Worm (Caenorhabditis elegans): ENCODE data around the gene trd-1.

trd-1 gene

DNA sequence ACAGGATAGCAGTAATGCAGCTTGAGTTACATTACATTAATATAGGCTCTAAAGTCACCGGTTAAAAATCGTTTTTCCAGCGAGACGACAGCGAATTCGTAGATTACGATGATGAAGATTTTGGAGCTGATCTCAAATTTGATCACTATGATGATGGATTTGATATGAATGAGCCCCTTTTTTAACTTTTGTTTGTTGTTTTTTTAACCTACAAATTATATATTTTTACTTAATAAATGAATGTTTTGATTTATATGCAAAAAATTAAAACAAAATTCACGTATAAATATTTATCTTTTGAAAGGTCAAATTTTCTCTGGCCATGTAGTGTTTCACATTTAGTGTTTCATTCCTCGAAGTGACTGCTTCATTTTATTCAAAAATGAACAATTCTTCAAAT lies 42.6 kb upstream of the trd-1 start, which contains the start of gene F08F8.6:
Gene F08F8.6 (plus strand): TSS at position 301 of the 400 bp plus-strand sequence.
- TF ChIP-seq nhr-76 (tag; optimal IDR thresholded peaks at IDR 0.05) (no peak), zip-11 (GFP tag; IDR thresholded peaks at IDR 0.05) (no peak), arid-1 (GFP tag; conservative IDR thresholded peaks at IDR 0.05) (no peak), nhr-6 (tag; optimal IDR thresholded peaks at IDR 0.05) (no peak), F44E2.7 (GFP tag; IDR thresholded peaks at IDR 0.05) (no peak), Y105C5A.15 (GFP tag; IDR thresholded peaks at IDR 0.05) (no peak), hlh-30 (tag; optimal IDR thresholded peaks at IDR 0.05; ENCODE audit: insufficient read depth) (no peak), lin-1 (GFP tag; IDR thresholded peaks at IDR 0.05) (no peak), T26A8.4 (GFP tag; IDR thresholded peaks at IDR 0.05) (no peak), nhr-11 (tag; optimal IDR thresholded peaks at IDR 0.05) (no peak), saeg-2 (GFP tag; IDR thresholded peaks at IDR 0.05) (no peak), F26F4.8 (GFP tag; conservative IDR thresholded peaks at IDR 0.05) (no peak)

DNA sequence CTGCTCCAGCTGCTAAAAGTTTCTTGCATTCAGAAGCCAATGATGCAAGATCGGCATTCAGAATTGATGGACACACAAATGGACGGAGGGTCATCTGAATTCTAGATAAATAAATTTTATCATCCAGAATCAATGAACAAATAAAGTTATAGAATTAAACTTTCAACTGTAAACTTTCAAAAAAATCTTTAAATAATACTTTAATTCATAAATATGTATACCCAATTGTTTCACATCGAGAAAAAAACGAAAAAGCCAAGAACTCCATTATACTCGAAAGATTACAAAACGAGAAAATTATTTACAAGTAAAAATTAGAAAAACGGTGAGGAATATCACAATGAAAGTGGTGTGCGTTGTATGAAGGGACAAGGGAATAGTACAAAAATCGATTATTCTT lies 39.0 kb upstream of the trd-1 start, which contains the start of gene F08F8.7:
Gene F08F8.7 (minus strand): TSS at position 101 of the 400 bp plus-strand sequence.
- no peak for TF ChIP-seq lin-38 (GFP tag; IDR thresholded peaks at IDR 0.05)
- no peak for TF ChIP-seq lir-3 (tag; optimal IDR thresholded peaks at IDR 0.05)
- TF ChIP-seq sdz-12 (GFP tag; optimal IDR thresholded peaks at IDR 0.05): no peak
- TF ChIP-seq daf-16 (GFP tag; optimal IDR thresholded peaks at IDR 0.05): no peak
- TF ChIP-seq daf-16 (tag; optimal IDR thresholded peaks at IDR 0.05): peak; percentile 7
- no peak for TF ChIP-seq rbr-2 (tag; optimal IDR thresholded peaks at IDR 0.05)
- TF ChIP-seq dmd-6 (GFP tag; IDR thresholded peaks at IDR 0.05): no peak
- no peak for TF ChIP-seq gei-8 (GFP tag; optimal IDR thresholded peaks at IDR 0.05)

DNA sequence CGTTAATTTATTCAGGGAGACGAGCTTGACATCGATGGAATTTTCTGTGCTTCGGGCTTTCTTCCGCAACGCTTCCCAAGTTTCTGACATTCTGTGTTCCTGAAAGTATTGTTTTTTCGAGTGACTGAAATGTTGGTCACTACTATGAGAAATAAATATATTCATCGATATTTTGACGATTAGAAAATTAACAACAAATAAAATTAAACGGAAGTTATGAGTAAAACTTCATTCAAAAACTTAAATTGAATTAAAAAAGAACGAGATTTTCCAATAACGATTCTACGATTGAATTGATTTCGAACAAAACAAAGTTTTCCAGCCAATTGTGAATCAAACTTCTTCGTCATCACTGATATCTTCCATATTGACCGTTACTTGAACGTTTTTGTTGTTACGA lies 37.0 kb upstream of the trd-1 start, which contains the start of gene gos-28:
Gene gos-28 (minus strand): TSS at position 101 of the 400 bp plus-strand sequence.
- peak; percentile 16 for TF ChIP-seq ama-1 (optimal IDR thresholded peaks at IDR 0.05)
- no peak for TF ChIP-seq nhr-28 (tag; optimal IDR thresholded peaks at IDR 0.05)
- no peak for TF ChIP-seq unc-39 (tag; optimal IDR thresholded peaks at IDR 0.05)

DNA sequence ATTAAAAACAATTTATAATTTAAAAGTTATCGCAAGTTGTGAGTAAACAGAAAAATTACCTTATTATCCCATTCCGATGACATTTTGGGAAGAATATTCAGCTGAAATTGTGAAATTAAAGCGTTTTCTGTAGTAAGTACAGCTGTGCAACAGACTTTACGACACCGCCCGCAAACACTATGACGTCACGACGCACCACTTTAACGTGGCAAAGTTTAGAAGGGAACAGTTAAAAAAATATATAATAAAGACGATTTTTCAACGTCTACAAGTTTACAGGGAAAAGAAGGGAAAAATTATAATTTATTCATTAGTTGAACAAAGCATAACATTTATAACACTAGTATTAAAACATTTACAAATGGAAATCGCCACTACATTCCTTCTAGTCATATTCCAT lies 32.2 kb upstream of the trd-1 start, which contains the start of gene F08F8.9:
Gene F08F8.9 (minus strand): TSS at position 101 of the 400 bp plus-strand sequence.
- TF ChIP-seq aha-1 (tag) (peak; percentile 81), dve-1 (tag; optimal IDR thresholded peaks at IDR 0.05; ENCODE audit: insufficient read depth) (peak; percentile 35), snpc-4 (tag; optimal IDR thresholded peaks at IDR 0.05) (no peak)

DNA sequence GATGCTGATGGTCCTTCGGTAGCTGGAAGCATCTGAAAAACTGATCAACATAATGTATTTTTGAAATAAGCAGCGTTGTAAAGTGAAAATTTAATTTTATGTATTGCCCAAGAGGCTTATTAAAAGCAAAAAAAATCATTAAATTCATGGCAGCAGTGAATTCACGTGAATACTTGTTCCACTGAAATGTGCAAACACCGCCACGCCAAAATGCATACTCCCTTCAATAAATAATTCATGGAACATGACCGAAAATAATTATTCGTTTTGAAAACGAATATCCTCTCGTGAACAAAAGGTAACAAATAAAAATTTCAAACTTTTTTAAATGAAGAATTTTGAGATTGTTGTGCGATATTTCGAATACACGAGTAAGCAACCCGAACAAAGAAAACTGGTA lies 28.7 kb upstream of the trd-1 start, which contains the start of gene F08F8.10:
Gene F08F8.10 (minus strand): TSS at position 38 of the 400 bp plus-strand sequence.
- TF ChIP-seq nhr-6 (tag; optimal IDR thresholded peaks at IDR 0.05) (peak; percentile 28), snpc-1.2 (GFP tag; IDR thresholded peaks at IDR 0.05) (no peak), spr-3 (GFP tag; optimal IDR thresholded peaks at IDR 0.05) (no peak), lin-38 (GFP tag; IDR thresholded peaks at IDR 0.05) (peak; percentile 56), dpl-1 (GFP tag; optimal IDR thresholded peaks at IDR 0.05) (peak; percentile 62), ces-1 (GFP tag; optimal IDR thresholded peaks at IDR 0.05) (no peak), hif-1 (tag; optimal IDR thresholded peaks at IDR 0.05) (peak in 1 of 2 experiments; percentile 11), ama-1 (optimal IDR thresholded peaks at IDR 0.05) (no peak), T20F7.1 (GFP tag; optimal IDR thresholded peaks at IDR 0.05) (peak; percentile 54), mes-2 (tag; optimal IDR thresholded peaks at IDR 0.05; ENCODE audit: poor library complexity, severe bottlenecking) (peak; percentile 71), nhr-11 (tag; optimal IDR thresholded peaks at IDR 0.05) (no peak), hlh-11 (tag; optimal IDR thresholded peaks at IDR 0.05) (peak; percentile 4), unc-62 (GFP tag; optimal IDR thresholded peaks at IDR 0.05 in 1 of 2) (peak in 1 of 2 experiments; percentile 81), unc-62 (tag; optimal IDR thresholded peaks at IDR 0.05) (no peak), pha-4 (GFP tag; IDR thresholded peaks at IDR 0.05) (no peak), pha-4 (tag; optimal IDR thresholded peaks at IDR 0.05) (no peak), ctbp-1 (GFP tag; IDR thresholded peaks at IDR 0.05) (0 out of 2 replicates have a peak, but pooled peaks have one; percentile 15), duxl-1 (tag; optimal IDR thresholded peaks at IDR 0.05; ENCODE audit: poor library complexity) (no peak), dve-1 (tag; optimal IDR thresholded peaks at IDR 0.05; ENCODE audit: insufficient read depth) (peak; percentile 25), daf-19 (GFP tag; conservative IDR thresholded peaks at IDR 0.05) (0 out of 2 replicates have a peak, but pooled peaks have one; percentile 38), daf-16 (GFP tag; optimal IDR thresholded peaks at IDR 0.05) (no peak), daf-16 (tag; optimal IDR thresholded peaks at IDR 0.05) (peak; percentile 19), nhr-28 (tag; optimal IDR thresholded peaks at IDR 0.05) (peak; percentile 31), mdl-1 (tag; optimal IDR thresholded peaks at IDR 0.05) (peak in 1 of 2 experiments; percentile 14), hlh-30 (tag; optimal IDR thresholded peaks at IDR 0.05; ENCODE audit: insufficient read depth) (peak; percentile 91), lsy-2 (tag; optimal IDR thresholded peaks at IDR 0.05) (peak in 1 of 2 experiments; percentile 67)

Measured in whole organism, L4 larva.